Fruit fly (Drosophila melanogaster) whole organism, embryonic: ENCODE measurements around the gene Aef1.

Experiments used
- Aef1 ChIP-seq: fragments of 200-800 bp; sonication (Bioruptor generic); IDR thresholded peaks from 3 replicates; pipeline ENCODE4 v1.3.6; 2022; ENCODE audit warnings: missing biosample characterization, missing genetic modification characterization
- B-H2 ChIP-seq: fragments of 200-800 bp; sonication (Bioruptor generic); optimal IDR thresholded peaks from 2 replicates; lab custom pipeline; 2018; ENCODE audit warnings: missing biosample characterization, mild to moderate bottlenecking, missing genetic modification characterization
- CG10267 ChIP-seq: fragments of 200-800 bp; sonication (Bioruptor generic); optimal IDR thresholded peaks from 2 replicates; lab custom pipeline; 2018; ENCODE audit warnings: missing biosample characterization, mild to moderate bottlenecking, missing genetic modification characterization, moderate library complexity
- CG10543 ChIP-seq: fragments of 200-800 bp; sonication (Bioruptor generic); optimal IDR thresholded peaks from 3 replicates; lab custom pipeline; 2017; ENCODE audit warnings: missing biosample characterization, mild to moderate bottlenecking, missing genetic modification characterization, moderate library complexity
- CG12155 ChIP-seq: fragments of 200-800 bp; sonication (Bioruptor generic); optimal IDR thresholded peaks from 3 replicates; lab custom pipeline; 2016; ENCODE audit warnings: missing biosample characterization, missing genetic modification characterization
- CG14050 ChIP-seq: fragments of 200-800 bp; sonication (Bioruptor generic); IDR thresholded peaks from 3 replicates; pipeline ENCODE4 v1.3.6; 2022; ENCODE audit warnings: missing biosample characterization, missing genetic modification characterization
- CG14667 ChIP-seq: fragments of 200-800 bp; sonication (Bioruptor generic); IDR thresholded peaks from 2 replicates; pipeline ENCODE4 v1.3.6; 2022; ENCODE audit warnings: missing biosample characterization, missing genetic modification characterization
- CG15601 ChIP-seq: fragments of 200-800 bp; sonication (Bioruptor generic); optimal IDR thresholded peaks from 3 replicates; lab custom pipeline; 2019; ENCODE audit warnings: missing biosample characterization, mild to moderate bottlenecking, missing genetic modification characterization, moderate library complexity
- CG1602 ChIP-seq: fragments of 200-800 bp; sonication (Bioruptor generic); optimal IDR thresholded peaks from 3 replicates; lab custom pipeline; 2016; ENCODE audit warnings: missing biosample characterization, missing genetic modification characterization
- CG17829 ChIP-seq: fragments of 200-800 bp; optimal IDR thresholded peaks from 2 replicates; lab custom pipeline; 2019; ENCODE audit warnings: missing biosample characterization, mild to moderate bottlenecking, missing genetic modification characterization, moderate library complexity
- CG2712 ChIP-seq: fragments of 200-800 bp; optimal IDR thresholded peaks from 3 replicates; lab custom pipeline; 2019; ENCODE audit warnings: missing biosample characterization, mild to moderate bottlenecking, missing genetic modification characterization, moderate library complexity
- CG33557 ChIP-seq: fragments of 200-800 bp; sonication (Bioruptor generic); optimal IDR thresholded peaks from 2 replicates; lab custom pipeline; 2019; ENCODE audit warnings: missing biosample characterization, mild to moderate bottlenecking, missing genetic modification characterization, moderate library complexity
- CG4424 ChIP-seq: fragments of 200-800 bp; sonication (Bioruptor generic); optimal IDR thresholded peaks from 3 replicates; lab custom pipeline; 2016; ENCODE audit warnings: missing biosample characterization, missing genetic modification characterization
- CG6689 ChIP-seq: fragments of 200-800 bp; sonication (Bioruptor generic); IDR thresholded peaks from 2 replicates; pipeline ENCODE4 v1.3.6; 2022; ENCODE audit warnings: missing biosample characterization, missing genetic modification characterization
- CG6791 ChIP-seq: fragments of 200-800 bp; sonication (Bioruptor generic); IDR thresholded peaks from 3 replicates; pipeline ENCODE4 v1.3.6; 2022; ENCODE audit warnings: missing biosample characterization, missing genetic modification characterization; ENCODE audit not compliant: partially characterized antibody
- D19A ChIP-seq: fragments of 200-800 bp; optimal IDR thresholded peaks from 3 replicates; lab custom pipeline; 2019; ENCODE audit warnings: missing biosample characterization, mild to moderate bottlenecking, missing genetic modification characterization, moderate library complexity
- Drgx ChIP-seq: fragments of 200-800 bp; sonication (Bioruptor generic); IDR thresholded peaks from 2 replicates; pipeline ENCODE4 v1.3.6; 2022; ENCODE audit warnings: missing biosample characterization, missing genetic modification characterization
- E2f2 ChIP-seq: fragments of 200-800 bp; sonication (Bioruptor generic); IDR thresholded peaks from 2 replicates; pipeline ENCODE4 v1.3.6; 2022; ENCODE audit warnings: missing biosample characterization, missing genetic modification characterization
- HLH54F ChIP-seq: fragments of 200-800 bp; sonication (Bioruptor generic); optimal IDR thresholded peaks from 3 replicates; lab custom pipeline; 2016; ENCODE audit warnings: missing biosample characterization, missing genetic modification characterization
- Hey ChIP-seq: fragments of 200-800 bp; sonication (Bioruptor generic); optimal IDR thresholded peaks from 3 replicates; lab custom pipeline; 2018; ENCODE audit warnings: missing biosample characterization, mild to moderate bottlenecking, missing genetic modification characterization
- HmgZ ChIP-seq: fragments of 200-800 bp; sonication (Bioruptor generic); optimal IDR thresholded peaks from 2 replicates; lab custom pipeline; 2018; ENCODE audit warnings: missing biosample characterization, mild to moderate bottlenecking, missing genetic modification characterization
- Hr51 ChIP-seq, 2 experiments: fragments of 200-800 bp; sonication (Bioruptor generic); optimal IDR thresholded peaks; 2 replicates in 1 of 2; 3 replicates in 1 of 2; lab custom pipeline; 2016 to 2018; ENCODE audit warnings: missing biosample characterization in 2 of 2, missing genetic modification characterization in 2 of 2, mild to moderate bottlenecking in 1 of 2, moderate library complexity in 1 of 2
- Hr78 ChIP-seq, 2 experiments: fragments of 200-800 bp in 1 of 2; fragments of >200 bp in 1 of 2; sonication (Bioruptor generic) in 1 of 2; optimal IDR thresholded peaks; 2 replicates each; lab custom pipeline; 2017 to 2019; ENCODE audit warnings: missing biosample characterization in 2 of 2, missing genetic modification characterization in 2 of 2, mild to moderate bottlenecking in 1 of 2, moderate library complexity in 1 of 2
- Nf-YA ChIP-seq: fragments of 200-800 bp; sonication (Bioruptor generic); IDR thresholded peaks from 2 replicates; pipeline ENCODE4 v1.3.6; 2022; ENCODE audit warnings: missing biosample characterization, missing genetic modification characterization
- Pdp1 ChIP-seq, 2 experiments: fragments of 200-800 bp; sonication (Bioruptor generic); optimal IDR thresholded peaks; 3 replicates each; lab custom pipeline; 2016; ENCODE audit warnings: missing biosample characterization in 2 of 2, missing genetic modification characterization in 2 of 2, mild to moderate bottlenecking in 1 of 2, moderate library complexity in 1 of 2
- Sry-δ ChIP-seq: fragments of 200-800 bp; sonication (Bioruptor generic); optimal IDR thresholded peaks from 2 replicates; lab custom pipeline; 2016; ENCODE audit warnings: missing biosample characterization, missing genetic modification characterization
- Vsx1 ChIP-seq: fragments of 200-800 bp; sonication (Bioruptor generic); optimal IDR thresholded peaks from 2 replicates; lab custom pipeline; 2017; ENCODE audit warnings: missing biosample characterization, mild to moderate bottlenecking, missing genetic modification characterization, missing genetic modification reagents
- ab ChIP-seq: fragments of 200-800 bp; sonication (Bioruptor generic); optimal IDR thresholded peaks from 2 replicates; lab custom pipeline; 2016; ENCODE audit warnings: missing biosample characterization, missing genetic modification characterization
- ap ChIP-seq: fragments of 200-800 bp; sonication (Bioruptor generic); IDR thresholded peaks from 2 replicates; pipeline ENCODE4 v1.3.6; 2022; ENCODE audit warnings: missing biosample characterization, missing genetic modification characterization
- bigmax ChIP-seq: fragments of 200-800 bp; sonication (Bioruptor generic); optimal IDR thresholded peaks from 2 replicates; lab custom pipeline; 2018; ENCODE audit warnings: missing biosample characterization, mild to moderate bottlenecking, missing genetic modification characterization
- disco-r ChIP-seq: fragments of 200-800 bp; sonication (Bioruptor generic); optimal IDR thresholded peaks from 2 replicates; lab custom pipeline; 2016; ENCODE audit warnings: missing biosample characterization, missing genetic modification characterization
- dpn ChIP-seq, 2 experiments: fragments of 200-800 bp; sonication (Bioruptor generic); optimal IDR thresholded peaks; 3 replicates each; lab custom pipeline; 2016; ENCODE audit warnings: missing biosample characterization in 2 of 2, missing genetic modification characterization in 2 of 2
- ems ChIP-seq: fragments of 200-800 bp; sonication (Bioruptor generic); optimal IDR thresholded peaks from 3 replicates; lab custom pipeline; 2016; ENCODE audit warnings: missing biosample characterization, missing genetic modification characterization
- fu2 ChIP-seq: fragments of 200-800 bp; sonication (Bioruptor generic); optimal IDR thresholded peaks from 2 replicates; lab custom pipeline; 2016; ENCODE audit warnings: missing biosample characterization, missing genetic modification characterization
- gro ChIP-seq: fragments of 200-800 bp; sonication (Bioruptor generic); optimal IDR thresholded peaks from 2 replicates; lab custom pipeline; 2016; ENCODE audit warnings: missing biosample characterization, missing genetic modification characterization
- hb ChIP-seq: fragments of 200-800 bp; sonication (Bioruptor generic); IDR thresholded peaks from 3 replicates; pipeline ENCODE4 v1.3.6; 2022; ENCODE audit warnings: missing biosample characterization, missing genetic modification characterization; ENCODE audit not compliant: partially characterized antibody
- her ChIP-seq: fragments of 200-800 bp; sonication (Bioruptor generic); optimal IDR thresholded peaks from 2 replicates; lab custom pipeline; 2016; ENCODE audit warnings: missing biosample characterization, missing genetic modification characterization
- lov ChIP-seq, 2 experiments: fragments of 200-800 bp in 1 of 2; fragments of >200 bp in 1 of 2; sonication (Bioruptor generic) in 1 of 2; IDR thresholded peaks in 1 of 2; optimal IDR thresholded peaks in 1 of 2; 2 replicates in 1 of 2; 3 replicates in 1 of 2; pipeline versions ENCODE4 v1.3.6 to Lab custom; 2017 to 2022; ENCODE audit warnings: missing biosample characterization in 1 of 2, missing genetic modification characterization in 1 of 2
- maf-S ChIP-seq: fragments of 200-800 bp; sonication (Bioruptor generic); optimal IDR thresholded peaks from 2 replicates; lab custom pipeline; 2016; ENCODE audit warnings: missing biosample characterization, missing genetic modification characterization
- mirr ChIP-seq: fragments of 200-800 bp; sonication (Bioruptor generic); optimal IDR thresholded peaks from 3 replicates; lab custom pipeline; 2018; ENCODE audit warnings: missing biosample characterization, mild to moderate bottlenecking, missing genetic modification characterization
- pan ChIP-seq, 4 experiments: fragments of >200 bp in 3 of 4; fragments of 200-800 bp in 1 of 4; sonication (Bioruptor generic) in 1 of 4; optimal IDR thresholded peaks in 3 of 4; IDR thresholded peaks in 1 of 4; 2 replicates each; pipeline versions ENCODE4 v1.3.6 to Lab custom; 2017 to 2022; ENCODE audit warnings: missing biosample characterization in 2 of 4, missing genetic modification characterization in 2 of 4, mixed read lengths in 1 of 4
- pnt ChIP-seq: fragments of 200-800 bp; sonication (Bioruptor generic); optimal IDR thresholded peaks from 3 replicates; lab custom pipeline; 2016; ENCODE audit warnings: missing biosample characterization, missing genetic modification characterization
- run ChIP-seq: fragments of 200-800 bp; sonication (Bioruptor generic); optimal IDR thresholded peaks from 3 replicates; lab custom pipeline; 2018; ENCODE audit warnings: missing biosample characterization, mild to moderate bottlenecking, missing genetic modification characterization
- sqz ChIP-seq: fragments of 200-800 bp; sonication (Bioruptor generic); optimal IDR thresholded peaks from 3 replicates; lab custom pipeline; 2018; ENCODE audit warnings: missing biosample characterization, mild to moderate bottlenecking, missing genetic modification characterization
- sr ChIP-seq: fragments of 200-800 bp; sonication (Bioruptor generic); IDR thresholded peaks from 3 replicates; pipeline ENCODE4 v1.3.6; 2022; ENCODE audit warnings: missing biosample characterization, missing genetic modification characterization
- tgo ChIP-seq: fragments of 200-800 bp; sonication (Bioruptor generic); IDR thresholded peaks from 3 replicates; pipeline ENCODE4 v1.3.6; 2022; ENCODE audit warnings: missing biosample characterization, missing genetic modification characterization
- trem ChIP-seq: fragments of 200-800 bp; optimal IDR thresholded peaks from 3 replicates; lab custom pipeline; 2019; ENCODE audit warnings: missing biosample characterization, mild to moderate bottlenecking, missing genetic modification characterization, moderate library complexity
- tup ChIP-seq: fragments of 200-800 bp; sonication (Bioruptor generic); optimal IDR thresholded peaks from 2 replicates; lab custom pipeline; 2016; ENCODE audit warnings: missing biosample characterization, mild to moderate bottlenecking, missing genetic modification characterization, moderate library complexity
- zen ChIP-seq: fragments of 200-800 bp; sonication (Bioruptor generic); optimal IDR thresholded peaks from 3 replicates; lab custom pipeline; 2018; ENCODE audit warnings: missing biosample characterization, mild to moderate bottlenecking, missing genetic modification characterization, moderate library complexity

Aef1 gene

DNA sequence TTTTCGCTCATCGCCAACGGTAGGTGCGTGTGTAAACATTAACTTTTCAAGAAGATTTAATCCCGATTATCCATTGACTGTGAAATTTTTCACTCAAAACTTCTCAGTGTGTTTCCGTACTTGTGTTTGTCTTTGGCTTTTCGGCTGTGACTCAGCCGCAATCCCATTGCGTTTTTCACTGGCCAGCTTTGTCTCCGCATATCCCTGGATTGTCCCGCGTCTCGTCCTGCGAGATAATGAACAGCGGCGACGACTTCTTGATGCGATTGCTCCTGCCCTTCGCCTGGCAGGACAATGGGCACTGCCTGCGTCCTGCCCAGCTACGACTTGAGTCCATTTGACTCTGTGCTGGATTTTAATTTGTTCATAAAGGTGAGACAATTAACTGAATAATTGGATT, 48.9 kb downstream of the Aef1 start (continued):
- TF ChIP-seq sqz (GFP tag; lab: Kevin White, UChicago) (no peak), pan (optimal IDR thresholded peaks at IDR 0.05; lab: Kevin White, UChicago) (no peak), pan (GFP tag; optimal IDR thresholded peaks at IDR 0.05 in 1 of 2, IDR thresholded peaks at IDR 0.05 in 1 of 2) (no peak), CG10543 (no peak), run (tag; lab: Kevin White, UChicago) (no peak), B-H2 (GFP tag; lab: Kevin White, UChicago) (no peak), CG12155 (GFP tag; lab: Kevin White, UChicago) (no peak), Hr78 (GFP tag; optimal IDR thresholded peaks at IDR 0.05; lab: Kevin White, UChicago) (no peak), mirr (GFP tag; lab: Kevin White, UChicago) (no peak), CG6689 (GFP tag; lab: Robert Waterston, UW) (no peak), zen (tag; lab: Kevin White, UChicago) (peak; percentile 55), ap (GFP tag; lab: Robert Waterston, UW) (no peak), maf-S (no peak), CG14050 (no peak), CG6791 (GFP tag; lab: Robert Waterston, UW) (0 out of 3 replicates have a peak, but pooled peaks have one; percentile 15), sr (GFP tag; lab: Robert Waterston, UW) (0 out of 3 replicates have a peak, but pooled peaks have one; percentile 2), CG4424 (no peak), CG2712 (tag; lab: Kevin White, UChicago) (no peak), ab (GFP tag; lab: Kevin White, UChicago) (no peak)

DNA sequence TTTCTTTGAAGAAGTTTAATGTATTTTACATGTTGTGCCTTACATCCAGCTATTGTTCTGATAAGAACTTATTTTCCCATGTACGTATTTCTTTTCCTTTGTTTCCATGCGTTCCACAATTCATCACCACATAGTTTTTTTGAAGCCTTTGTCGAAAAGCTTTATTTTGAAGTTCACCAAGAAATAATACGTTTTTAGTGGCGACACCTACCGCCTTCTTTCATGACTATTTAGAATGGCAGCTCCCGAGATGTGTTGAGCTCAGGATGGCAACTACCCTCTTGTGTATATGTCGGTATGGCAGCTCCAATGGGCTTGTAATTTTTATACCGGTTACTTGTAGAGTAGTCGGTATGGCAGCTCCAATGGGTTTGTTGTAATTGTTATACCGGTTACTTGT, 50.6 kb downstream of the Aef1 start:
- TF ChIP-seq HLH54F (GFP tag; lab: Kevin White, UChicago), result no peak
- TF ChIP-seq ems (GFP tag; lab: Kevin White, UChicago), result no peak
- TF ChIP-seq CG15601, result peak; percentile 71
- no peak for TF ChIP-seq tgo (GFP tag; lab: Robert Waterston, UW)
- peak; percentile 9 for TF ChIP-seq bigmax (GFP tag; lab: Kevin White, UChicago)
- TF ChIP-seq Nf-YA (GFP tag; lab: Robert Waterston, UW), result no peak
- TF ChIP-seq CG17829 (tag; lab: Kevin White, UChicago), result peak; percentile 78
- no peak for TF ChIP-seq Hey (tag; lab: Kevin White, UChicago)
- TF ChIP-seq pnt, result peak; percentile 26
- TF ChIP-seq HmgZ (tag; lab: Kevin White, UChicago), result peak; percentile 87
- no peak for TF ChIP-seq CG6689 (GFP tag; lab: Robert Waterston, UW)
- TF ChIP-seq Hr51 (GFP tag; optimal IDR thresholded peaks at IDR 0.05; lab: Kevin White, UChicago), result peak in 1 of 2 experiments; percentile 25
- peak; percentile 40 for TF ChIP-seq her (GFP tag; lab: Kevin White, UChicago)
- TF ChIP-seq Drgx (GFP tag; lab: Robert Waterston, UW), result no peak
- TF ChIP-seq Sry-δ, result peak; percentile 49
- no peak for TF ChIP-seq disco-r (GFP tag; lab: Kevin White, UChicago)
- TF ChIP-seq hb, result no peak
- TF ChIP-seq D19A (tag; lab: Kevin White, UChicago), result peak; percentile 46
- TF ChIP-seq lov (optimal IDR thresholded peaks at IDR 0.05; lab: Kevin White, UChicago), result no peak
- no peak for TF ChIP-seq lov (GFP tag; IDR thresholded peaks at IDR 0.05; lab: Robert Waterston, UW)
- TF ChIP-seq trem, result peak; percentile 95
- no peak for TF ChIP-seq Vsx1 (GFP tag; lab: Kevin White, UChicago)
- TF ChIP-seq Aef1 (GFP tag; lab: Robert Waterston, UW), result no peak
- TF ChIP-seq gro (GFP tag; lab: Kevin White, UChicago), result peak; percentile 29
- no peak for TF ChIP-seq CG33557 (GFP tag; lab: Kevin White, UChicago)
- TF ChIP-seq CG14667 (GFP tag; lab: Robert Waterston, UW), result no peak
- peak; percentile 50 for TF ChIP-seq B-H2 (GFP tag; lab: Kevin White, UChicago)
- TF ChIP-seq tup, result no peak
- no peak for TF ChIP-seq CG1602 (GFP tag; lab: Kevin White, UChicago)
- peak in 1 of 2 experiments; percentile 48 for TF ChIP-seq Pdp1 (GFP tag; optimal IDR thresholded peaks at IDR 0.05; lab: Kevin White, UChicago)
- peak; percentile 79 for TF ChIP-seq CG10267
- peak; percentile 16 to 46 for TF ChIP-seq dpn (GFP tag; optimal IDR thresholded peaks at IDR 0.05; lab: Kevin White, UChicago)
- peak; percentile 43 for TF ChIP-seq E2f2 (GFP tag; lab: Robert Waterston, UW)
- TF ChIP-seq fu2 (GFP tag; lab: Kevin White, UChicago), result peak; percentile 19
